Fruit fly (Drosophila melanogaster): ENCODE data around the gene CG33110.

CG33110 gene

DNA sequence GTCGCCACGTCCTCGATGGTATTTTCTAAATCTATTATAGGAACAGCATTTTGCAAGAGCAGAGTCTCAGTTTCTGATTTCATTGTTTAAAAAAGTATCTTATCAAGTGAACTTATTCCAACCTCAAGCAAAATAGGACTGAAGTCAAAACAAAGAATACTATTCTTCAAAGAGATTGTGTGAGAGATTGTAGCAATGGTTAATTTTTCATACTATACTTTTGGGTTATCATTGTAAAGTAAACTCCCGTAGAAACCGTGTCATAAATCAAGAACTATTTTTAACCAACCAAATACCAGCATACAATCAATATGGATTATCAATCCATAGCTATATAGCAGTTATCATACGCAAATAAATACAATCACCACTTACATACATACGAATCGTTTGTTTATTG, 38.2 kb upstream of the CG33110 start, which contains the start of gene CG33093:
Gene CG33093 (minus strand): TSS at position 122 of the 400 bp plus-strand sequence.
- TF ChIP-seq Myc (optimal IDR thresholded peaks at IDR 0.05) = peak; percentile 22
- TF ChIP-seq sage (GFP tag; optimal IDR thresholded peaks at IDR 0.05) = no peak
- no peak for TF ChIP-seq Mio (GFP tag; optimal IDR thresholded peaks at IDR 0.05)
- no peak for TF ChIP-seq dsf (GFP tag; optimal IDR thresholded peaks at IDR 0.05; ENCODE audit: borderline replicate concordance)
- no peak for TF ChIP-seq foxo (GFP tag; optimal IDR thresholded peaks at IDR 0.05)

DNA sequence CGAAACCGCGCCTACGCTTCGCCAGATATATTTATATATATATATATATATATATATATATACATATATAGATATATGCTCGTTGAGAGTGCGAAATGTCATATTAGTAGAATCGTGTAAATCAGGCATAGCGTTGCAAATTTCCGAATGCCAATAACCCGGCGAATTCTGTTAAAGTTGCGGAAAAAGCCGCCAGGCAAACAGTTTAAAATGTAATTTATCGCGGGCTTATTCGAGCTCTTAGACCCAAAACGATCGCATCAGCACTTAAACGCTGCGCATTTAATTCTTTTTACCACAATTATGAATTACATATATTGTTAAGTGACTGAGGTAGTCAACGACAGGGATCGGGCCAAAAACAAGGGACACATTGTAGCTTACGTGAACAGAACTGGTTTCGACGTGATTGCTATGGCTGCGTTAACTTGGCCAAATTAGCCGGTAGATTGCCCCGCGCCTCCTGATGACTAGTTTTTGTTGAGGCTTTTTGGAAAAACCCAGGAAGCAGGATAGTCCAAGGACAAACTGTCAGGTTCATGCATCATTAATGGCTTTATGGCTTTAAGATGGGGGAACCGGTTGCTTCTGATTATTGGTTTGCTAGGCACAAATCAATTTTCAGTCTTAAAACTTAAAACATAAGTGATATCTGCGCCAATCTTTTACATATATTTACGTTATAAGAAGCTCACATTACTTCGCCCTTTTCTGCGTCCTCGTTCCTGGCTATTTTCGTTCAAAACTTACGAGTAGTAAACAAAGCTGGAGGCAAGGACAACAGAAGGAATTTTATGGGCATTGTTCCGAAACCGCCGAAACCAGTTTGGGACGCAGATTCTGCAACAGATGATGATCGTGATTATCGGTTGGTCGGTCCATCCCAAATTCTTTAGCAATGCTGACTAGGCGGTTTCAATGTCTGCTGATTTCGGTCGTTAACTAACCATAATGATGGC, 35.7 kb upstream of the CG33110 start:
- TF ChIP-seq Myc (optimal IDR thresholded peaks at IDR 0.05) (no peak), dsf (GFP tag; optimal IDR thresholded peaks at IDR 0.05; ENCODE audit: borderline replicate concordance) (no peak), dl (GFP tag; optimal IDR thresholded peaks at IDR 0.05; ENCODE audit: insufficient read depth in 1 of 2, partially characterized antibody in 2 of 2) (no peak), Hr83 (GFP tag; optimal IDR thresholded peaks at IDR 0.05; ENCODE audit: poor library complexity, severe bottlenecking) (no peak), br (GFP tag; optimal IDR thresholded peaks at IDR 0.05) (no peak), psq (GFP tag; optimal IDR thresholded peaks at IDR 0.05) (peak; percentile 4), fru (GFP tag; optimal IDR thresholded peaks at IDR 0.05) (peak; percentile 58)

DNA sequence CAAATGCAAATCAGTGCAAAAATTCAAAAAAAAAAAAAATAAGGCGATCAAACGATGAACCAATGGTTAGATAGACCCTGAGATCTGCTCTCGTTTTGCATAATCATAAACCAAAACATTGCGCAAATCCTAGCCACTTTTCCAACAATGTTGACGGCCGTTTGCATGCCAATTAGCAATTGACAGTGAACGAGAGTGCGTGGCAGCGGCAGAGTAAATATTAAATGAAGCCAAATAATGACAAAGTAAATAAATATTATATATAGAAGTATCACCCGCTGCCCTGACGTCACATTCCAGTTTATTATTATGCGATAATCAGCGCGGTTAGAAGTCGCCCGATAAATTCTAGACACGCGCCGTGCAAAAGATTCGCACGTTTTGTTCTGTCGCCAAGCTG, 34.0 kb upstream of the CG33110 start:
- TF ChIP-seq sage (GFP tag; optimal IDR thresholded peaks at IDR 0.05) = no peak
- no peak for TF ChIP-seq sv (GFP tag; optimal IDR thresholded peaks at IDR 0.05)
- TF ChIP-seq Hnf4 (GFP tag; optimal IDR thresholded peaks at IDR 0.05) = no peak
- no peak for TF ChIP-seq usp (GFP tag; optimal IDR thresholded peaks at IDR 0.05)
- TF ChIP-seq lola (GFP tag; optimal IDR thresholded peaks at IDR 0.05) = no peak
- TF ChIP-seq Abd-B (GFP tag; optimal IDR thresholded peaks at IDR 0.05) = no peak
- no peak for TF ChIP-seq h (GFP tag; optimal IDR thresholded peaks at IDR 0.05)
- TF ChIP-seq OdsH (GFP tag; optimal IDR thresholded peaks at IDR 0.05) = no peak
- no peak for TF ChIP-seq Hr83 (GFP tag; optimal IDR thresholded peaks at IDR 0.05; ENCODE audit: poor library complexity, severe bottlenecking)
- TF ChIP-seq fru (GFP tag; optimal IDR thresholded peaks at IDR 0.05) = no peak

DNA sequence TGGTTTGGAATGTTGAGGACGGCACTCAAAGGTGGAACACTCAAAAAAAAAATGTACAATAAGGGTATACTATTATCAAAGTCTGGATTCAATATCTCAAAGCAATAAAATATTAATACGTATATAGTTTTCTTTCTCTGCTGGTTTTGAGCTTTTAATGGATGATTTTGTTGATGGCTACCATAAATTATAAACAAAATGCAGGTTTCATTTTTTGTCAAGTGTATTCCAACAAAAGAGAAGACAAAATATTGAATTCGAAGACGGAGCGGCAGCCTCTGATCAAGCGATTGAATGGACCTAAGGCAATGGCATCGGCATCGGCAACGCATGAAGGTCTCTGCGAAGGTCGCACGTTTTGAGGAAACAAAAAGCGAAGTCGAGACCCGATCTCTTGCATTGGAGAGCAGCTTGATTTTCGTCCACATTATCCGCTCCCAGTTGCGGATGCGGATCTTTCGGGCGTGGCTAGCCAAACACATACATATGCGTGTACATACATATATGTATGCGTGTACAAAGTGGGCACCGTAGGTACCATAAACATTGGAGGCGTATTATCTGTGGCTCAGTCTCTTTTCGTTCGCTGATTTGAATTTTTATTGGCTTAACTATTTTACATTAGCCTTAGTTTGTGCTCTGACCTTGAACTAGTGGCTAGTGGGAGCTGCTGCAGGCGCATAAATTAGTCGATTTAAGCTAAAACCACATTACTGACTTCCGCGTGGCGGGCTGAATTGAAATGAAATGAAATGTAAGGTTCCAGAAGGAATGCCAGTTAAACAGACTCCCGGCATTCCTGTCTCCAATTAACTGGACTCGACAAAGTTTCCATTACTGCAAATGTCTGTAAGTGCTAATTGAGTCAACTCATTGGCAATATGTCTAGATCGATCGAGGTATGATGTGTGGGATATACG, 33.2 kb upstream of the CG33110 start:
- TF ChIP-seq N (GFP tag; optimal IDR thresholded peaks at IDR 0.05) (no peak), Hr83 (GFP tag; optimal IDR thresholded peaks at IDR 0.05; ENCODE audit: poor library complexity, severe bottlenecking) (no peak), Hr78 (GFP tag; optimal IDR thresholded peaks at IDR 0.05) (no peak), dmrt93B (GFP tag; optimal IDR thresholded peaks at IDR 0.05) (no peak), jim (GFP tag; optimal IDR thresholded peaks at IDR 0.05) (no peak), sage (GFP tag; optimal IDR thresholded peaks at IDR 0.05) (peak; percentile 5), CG9705 (GFP tag; optimal IDR thresholded peaks at IDR 0.05) (no peak), woc (GFP tag; optimal IDR thresholded peaks at IDR 0.05) (peak; percentile 15), Rel (GFP tag; optimal IDR thresholded peaks at IDR 0.05) (no peak), Rel (tag; optimal IDR thresholded peaks at IDR 0.05) (no peak), tai (GFP tag; optimal IDR thresholded peaks at IDR 0.05) (no peak), psq (GFP tag; optimal IDR thresholded peaks at IDR 0.05) (peak; percentile 51), dl (GFP tag; optimal IDR thresholded peaks at IDR 0.05; ENCODE audit: insufficient read depth in 1 of 2, partially characterized antibody in 2 of 2) (no peak), sv (GFP tag; optimal IDR thresholded peaks at IDR 0.05) (no peak), rgr (GFP tag; optimal IDR thresholded peaks at IDR 0.05) (peak; percentile 60), Dfd (GFP tag; optimal IDR thresholded peaks at IDR 0.05) (no peak), Sp1 (GFP tag; optimal IDR thresholded peaks at IDR 0.05) (peak; percentile 9), ey (GFP tag; optimal IDR thresholded peaks at IDR 0.05) (peak; percentile 61), HLH106 (tag; optimal IDR thresholded peaks at IDR 0.05) (peak; percentile 31), foxo (GFP tag; optimal IDR thresholded peaks at IDR 0.05) (peak in 1 of 2 experiments; percentile 59), pan (optimal IDR thresholded peaks at IDR 0.05) (no peak), h (GFP tag; optimal IDR thresholded peaks at IDR 0.05) (peak; percentile 72), Dif (GFP tag; optimal IDR thresholded peaks at IDR 0.05; ENCODE audit: partially characterized antibody) (no peak), Mio (GFP tag; optimal IDR thresholded peaks at IDR 0.05) (no peak), usp (GFP tag; optimal IDR thresholded peaks at IDR 0.05) (no peak), CrebA (GFP tag; optimal IDR thresholded peaks at IDR 0.05; ENCODE audit: borderline replicate concordance) (no peak), dsf (GFP tag; optimal IDR thresholded peaks at IDR 0.05; ENCODE audit: borderline replicate concordance) (no peak), GATAd (GFP tag; optimal IDR thresholded peaks at IDR 0.05) (no peak), Jra (GFP tag; optimal IDR thresholded peaks at IDR 0.05) (no peak), brk (GFP tag; optimal IDR thresholded peaks at IDR 0.05) (peak; percentile 37), OdsH (GFP tag; optimal IDR thresholded peaks at IDR 0.05) (peak; percentile 53), lola (GFP tag; optimal IDR thresholded peaks at IDR 0.05) (no peak), br (GFP tag; optimal IDR thresholded peaks at IDR 0.05) (peak; percentile 38), Vsx2 (GFP tag; optimal IDR thresholded peaks at IDR 0.05; ENCODE audit: partially characterized antibody) (no peak), Myc (optimal IDR thresholded peaks at IDR 0.05) (no peak)
